Worm (Caenorhabditis elegans): ENCODE measurements around the gene oct-2.

The oct-2 gene

ce11 chrX:11316750-11317149, 29.5 kb upstream of the oct-2 start, which contains the start of gene nlp-57:
TSS of gene nlp-57 (plus strand) at chrX:11317050.
- TF ChIP-seq scrt-1 (GFP tag; IDR thresholded peaks at IDR 0.05): no peak
- TF ChIP-seq sea-1 (GFP tag; conservative IDR thresholded peaks at IDR 0.05): no peak
- TF ChIP-seq flt-1 (GFP tag; IDR thresholded peaks at IDR 0.05): no peak
- TF ChIP-seq aly-1 (tag; optimal IDR thresholded peaks at IDR 0.05): no peak
- no peak for TF ChIP-seq pes-1 (GFP tag; IDR thresholded peaks at IDR 0.05)
- TF ChIP-seq tra-4 (tag; optimal IDR thresholded peaks at IDR 0.05): no peak
- TF ChIP-seq B0310.2 (tag; optimal IDR thresholded peaks at IDR 0.05): no peak
- no peak for TF ChIP-seq hmbx-1 (tag; optimal IDR thresholded peaks at IDR 0.05)
- TF ChIP-seq ets-7 (tag; optimal IDR thresholded peaks at IDR 0.05): no peak
- TF ChIP-seq F13C5.2 (tag; optimal IDR thresholded peaks at IDR 0.05): no peak
- no peak for TF ChIP-seq ceh-36 (tag; optimal IDR thresholded peaks at IDR 0.05)
- TF ChIP-seq tbx-11 (GFP tag; IDR thresholded peaks at IDR 0.05): no peak
- no peak for TF ChIP-seq hnd-1 (tag; optimal IDR thresholded peaks at IDR 0.05)
- TF ChIP-seq ama-1 (optimal IDR thresholded peaks at IDR 0.05): no peak
- no peak for TF ChIP-seq hmg-4 (GFP tag; optimal IDR thresholded peaks at IDR 0.05)
- TF ChIP-seq ceh-13 (GFP tag; optimal IDR thresholded peaks at IDR 0.05): no peak
- TF ChIP-seq tbx-37 (GFP tag; conservative IDR thresholded peaks at IDR 0.05): no peak

DNA sequence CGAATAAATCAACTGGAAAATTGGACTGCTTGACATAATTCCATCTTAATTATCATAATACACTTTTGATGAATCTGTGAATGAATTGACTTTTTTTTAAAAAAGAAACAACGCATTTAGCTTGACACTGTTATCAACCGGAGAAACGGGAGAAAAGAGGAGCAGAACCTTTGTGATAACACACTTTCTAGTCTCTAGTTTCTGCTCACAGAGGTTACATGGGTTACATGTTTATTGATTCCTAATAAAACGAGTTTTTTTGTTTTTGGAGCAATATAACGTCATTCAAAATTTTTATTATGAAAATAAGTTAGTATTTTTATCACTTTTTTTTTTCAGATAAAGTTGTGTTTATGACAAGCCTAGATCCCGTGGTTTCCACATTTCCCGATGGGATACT, 28.3 kb upstream of the oct-2 start, which contains the start of gene hizr-1:
Gene hizr-1, plus strand, starts transcription at position 340 of the 400 bp plus-strand sequence.
- TF ChIP-seq F13C5.2 (tag; optimal IDR thresholded peaks at IDR 0.05) (no peak), hmbx-1 (tag; optimal IDR thresholded peaks at IDR 0.05) (no peak), tbx-11 (GFP tag; IDR thresholded peaks at IDR 0.05) (no peak), pes-1 (GFP tag; IDR thresholded peaks at IDR 0.05) (no peak), flt-1 (GFP tag; IDR thresholded peaks at IDR 0.05) (no peak), sea-1 (GFP tag; conservative IDR thresholded peaks at IDR 0.05) (no peak), tbx-37 (GFP tag; conservative IDR thresholded peaks at IDR 0.05) (no peak), ceh-36 (tag; optimal IDR thresholded peaks at IDR 0.05) (no peak), ets-7 (tag; optimal IDR thresholded peaks at IDR 0.05) (no peak)

- TF ChIP-seq pes-1 (GFP tag; IDR thresholded peaks at IDR 0.05) (no peak), ama-1 (optimal IDR thresholded peaks at IDR 0.05) (no peak), F13C5.2 (tag; optimal IDR thresholded peaks at IDR 0.05) (no peak), flt-1 (GFP tag; IDR thresholded peaks at IDR 0.05) (no peak), B0310.2 (tag; optimal IDR thresholded peaks at IDR 0.05) (no peak), hnd-1 (tag; optimal IDR thresholded peaks at IDR 0.05) (no peak)
These were observed 23.0 kb upstream of the oct-2 start for ce11 chrX:11323225-11323624.

ce11 chrX:11324240-11324639, 22.0 kb upstream of the oct-2 start, which contains the start of gene asm-2:
TSS of gene asm-2 (minus strand) at chrX:11324251.
- TF ChIP-seq ceh-36 (tag; optimal IDR thresholded peaks at IDR 0.05) (no peak), hmbx-1 (tag; optimal IDR thresholded peaks at IDR 0.05) (no peak), F13C5.2 (tag; optimal IDR thresholded peaks at IDR 0.05) (no peak)

DNA sequence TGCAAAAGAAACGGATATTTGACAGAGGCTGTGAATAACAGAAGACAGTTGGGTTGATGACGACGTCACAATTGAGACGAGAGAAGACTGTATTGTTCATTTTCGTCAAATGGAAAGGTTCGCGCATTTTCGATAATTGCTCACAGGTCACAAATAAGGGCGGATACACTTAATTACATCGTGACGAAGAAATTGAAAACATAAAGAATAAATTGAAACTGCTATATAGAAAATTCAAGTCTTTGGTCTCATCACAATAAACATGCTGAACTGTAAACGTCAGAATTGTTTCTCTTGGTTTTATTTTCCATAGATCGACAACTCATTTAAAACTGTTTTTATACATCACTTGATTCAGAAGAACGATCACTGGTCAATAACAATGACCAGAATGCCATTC, 19.4 kb upstream of the oct-2 start, which contains the start of gene ZK455.5:
Gene ZK455.5, minus strand, starts transcription at position 101 of the 400 bp plus-strand sequence.
- no peak for TF ChIP-seq tra-4 (tag; optimal IDR thresholded peaks at IDR 0.05)
- no peak for TF ChIP-seq hmbx-1 (tag; optimal IDR thresholded peaks at IDR 0.05)
- TF ChIP-seq ceh-13 (GFP tag; optimal IDR thresholded peaks at IDR 0.05): no peak
- no peak for TF ChIP-seq ama-1 (optimal IDR thresholded peaks at IDR 0.05)

DNA sequence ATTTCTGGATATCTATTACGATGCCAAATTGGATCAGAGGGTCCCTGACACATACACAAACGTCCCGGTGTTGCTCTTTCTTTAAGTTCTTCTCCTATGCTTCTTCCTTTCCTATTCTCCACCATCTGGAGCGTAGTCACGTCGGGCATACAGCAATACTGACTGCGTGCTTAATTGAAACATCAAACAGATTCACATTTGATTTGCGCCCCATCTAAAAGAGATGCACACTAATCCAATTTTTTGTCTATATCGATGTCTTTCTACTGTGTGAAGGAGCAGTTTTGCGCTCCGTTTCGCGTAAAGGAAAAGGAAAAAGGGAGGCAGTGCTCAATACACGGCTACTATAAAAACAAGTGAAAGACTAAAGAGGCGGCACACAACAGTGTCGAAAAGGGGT, 17.5 kb upstream of the oct-2 start:
- TF ChIP-seq pes-1 (GFP tag; IDR thresholded peaks at IDR 0.05) (no peak), ama-1 (optimal IDR thresholded peaks at IDR 0.05) (no peak), aly-1 (tag; optimal IDR thresholded peaks at IDR 0.05) (no peak), ets-7 (tag; optimal IDR thresholded peaks at IDR 0.05) (no peak), flt-1 (GFP tag; IDR thresholded peaks at IDR 0.05) (no peak)

- TF ChIP-seq ama-1 (optimal IDR thresholded peaks at IDR 0.05) (no peak), ceh-36 (tag; optimal IDR thresholded peaks at IDR 0.05) (no peak), B0310.2 (tag; optimal IDR thresholded peaks at IDR 0.05) (no peak), hmbx-1 (tag; optimal IDR thresholded peaks at IDR 0.05) (no peak), scrt-1 (GFP tag; IDR thresholded peaks at IDR 0.05) (no peak), hmg-4 (GFP tag; optimal IDR thresholded peaks at IDR 0.05) (no peak), pes-1 (GFP tag; IDR thresholded peaks at IDR 0.05) (no peak), ets-7 (tag; optimal IDR thresholded peaks at IDR 0.05) (no peak)
These were observed 16.8 kb upstream of the oct-2 start, which contains the start of gene npr-9 for ce11 chrX:11329424-11329823. TSS of gene npr-9 (plus strand) at chrX:11329724.

DNA sequence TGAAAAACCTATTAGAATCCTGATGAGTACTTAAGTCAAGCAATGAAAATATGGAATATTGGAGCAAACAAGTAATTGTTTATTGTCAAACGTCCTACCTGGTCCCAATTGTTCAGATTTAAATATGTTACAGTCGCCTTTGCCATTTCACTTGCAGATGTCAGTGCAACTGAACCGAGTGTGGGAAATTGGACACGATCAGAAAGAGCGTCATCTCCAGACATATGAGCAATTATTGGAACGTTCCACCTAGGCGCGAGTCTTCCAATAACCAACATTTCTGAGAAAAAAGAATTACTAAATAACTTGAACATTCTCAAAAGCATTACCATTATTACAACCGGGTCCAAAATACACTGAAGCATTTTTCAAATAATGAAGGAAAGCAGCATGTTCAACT, 9.2 kb upstream of the oct-2 start:
- no peak for TF ChIP-seq tbx-37 (GFP tag; conservative IDR thresholded peaks at IDR 0.05)
- no peak for TF ChIP-seq F13C5.2 (tag; optimal IDR thresholded peaks at IDR 0.05)
- TF ChIP-seq ets-7 (tag; optimal IDR thresholded peaks at IDR 0.05): no peak
- TF ChIP-seq aly-1 (tag; optimal IDR thresholded peaks at IDR 0.05): no peak
- TF ChIP-seq B0310.2 (tag; optimal IDR thresholded peaks at IDR 0.05): no peak
- TF ChIP-seq tbx-11 (GFP tag; IDR thresholded peaks at IDR 0.05): no peak
- no peak for TF ChIP-seq hmbx-1 (tag; optimal IDR thresholded peaks at IDR 0.05)
- no peak for TF ChIP-seq tra-4 (tag; optimal IDR thresholded peaks at IDR 0.05)
- TF ChIP-seq hmg-4 (GFP tag; optimal IDR thresholded peaks at IDR 0.05): no peak
- TF ChIP-seq sea-1 (GFP tag; conservative IDR thresholded peaks at IDR 0.05): no peak
- no peak for TF ChIP-seq flt-1 (GFP tag; IDR thresholded peaks at IDR 0.05)
- TF ChIP-seq ceh-13 (GFP tag; optimal IDR thresholded peaks at IDR 0.05): no peak

ce11 chrX:11337783-11338182, 8.5 kb upstream of the oct-2 start, which contains the start of gene gcy-9:
TSS of gene gcy-9 (minus strand) at chrX:11337883.
- TF ChIP-seq ceh-36 (tag; optimal IDR thresholded peaks at IDR 0.05) (no peak), B0310.2 (tag; optimal IDR thresholded peaks at IDR 0.05) (no peak), sea-1 (GFP tag; conservative IDR thresholded peaks at IDR 0.05) (no peak), ceh-13 (GFP tag; optimal IDR thresholded peaks at IDR 0.05) (no peak), F13C5.2 (tag; optimal IDR thresholded peaks at IDR 0.05) (no peak), hmg-4 (GFP tag; optimal IDR thresholded peaks at IDR 0.05) (no peak), tbx-11 (GFP tag; IDR thresholded peaks at IDR 0.05) (no peak), tra-4 (tag; optimal IDR thresholded peaks at IDR 0.05) (no peak), ets-7 (tag; optimal IDR thresholded peaks at IDR 0.05) (no peak), hmbx-1 (tag; optimal IDR thresholded peaks at IDR 0.05) (no peak), flt-1 (GFP tag; IDR thresholded peaks at IDR 0.05) (no peak), tbx-37 (GFP tag; conservative IDR thresholded peaks at IDR 0.05) (no peak), pes-1 (GFP tag; IDR thresholded peaks at IDR 0.05) (no peak)
